Fruit fly (Drosophila melanogaster) whole organism, embryonic: ENCODE data around the gene Syt12.

Experiments
- CG10654 ChIP-seq: fragments of 200-800 bp; sonication (Bioruptor generic); optimal IDR thresholded peaks from 2 replicates; lab custom pipeline; 2016; ENCODE audit warnings: missing biosample characterization, missing genetic modification characterization
- CG11695 ChIP-seq: fragments of 200-800 bp; sonication (Bioruptor generic); IDR thresholded peaks from 3 replicates; pipeline ENCODE4 v1.3.6; 2022; ENCODE audit warnings: missing biosample characterization, missing genetic modification characterization
- CG12219 ChIP-seq: fragments of 200-800 bp; sonication (Bioruptor generic); optimal IDR thresholded peaks from 3 replicates; lab custom pipeline; 2018; ENCODE audit warnings: missing biosample characterization, mild to moderate bottlenecking, missing genetic modification characterization
- CG1233 ChIP-seq: fragments of 200-800 bp; sonication (Bioruptor generic); optimal IDR thresholded peaks from 4 replicates; lab custom pipeline; 2018; ENCODE audit warnings: missing biosample characterization, mild to moderate bottlenecking, missing genetic modification characterization
- CG12659 ChIP-seq: fragments of 200-800 bp; sonication (Bioruptor generic); optimal IDR thresholded peaks from 3 replicates; lab custom pipeline; 2017; ENCODE audit warnings: mild to moderate bottlenecking, missing biosample characterization, missing genetic modification reagents, missing genetic modification characterization
- CG13894 ChIP-seq: fragments of 200-800 bp; sonication (Bioruptor generic); optimal IDR thresholded peaks from 3 replicates; lab custom pipeline; 2018; ENCODE audit warnings: missing biosample characterization, mild to moderate bottlenecking, missing genetic modification characterization, moderate library complexity
- CG17912 ChIP-seq: fragments of 200-800 bp; sonication (Bioruptor generic); optimal IDR thresholded peaks from 2 replicates; lab custom pipeline; 2018; ENCODE audit warnings: missing biosample characterization, mild to moderate bottlenecking, missing genetic modification characterization
- CG18262 ChIP-seq: fragments of 200-800 bp; optimal IDR thresholded peaks from 3 replicates; lab custom pipeline; 2019; ENCODE audit warnings: missing biosample characterization, mild to moderate bottlenecking, missing genetic modification characterization, moderate library complexity
- CG1832 ChIP-seq: fragments of 200-800 bp; sonication (Bioruptor generic); optimal IDR thresholded peaks from 2 replicates; lab custom pipeline; 2017; ENCODE audit warnings: missing biosample characterization, mild to moderate bottlenecking, missing genetic modification characterization, inconsistent platforms
- CG31224 ChIP-seq: fragments of 200-800 bp; sonication (Bioruptor generic); IDR thresholded peaks from 2 replicates; pipeline ENCODE4 v1.3.6; 2022; ENCODE audit warnings: missing biosample characterization, missing genetic modification characterization
- CG31365 ChIP-seq: fragments of 200-800 bp; sonication (Bioruptor generic); optimal IDR thresholded peaks from 2 replicates; lab custom pipeline; 2018; ENCODE audit warnings: missing biosample characterization, mild to moderate bottlenecking, missing genetic modification characterization
- CG34224 ChIP-seq: fragments of 200-800 bp; sonication (Bioruptor generic); IDR thresholded peaks from 3 replicates; pipeline ENCODE4 v1.3.6; 2022; ENCODE audit warnings: missing biosample characterization, missing genetic modification characterization; ENCODE audit not compliant: partially characterized antibody
- CG4360 ChIP-seq: fragments of 200-800 bp; sonication (Bioruptor generic); IDR thresholded peaks from 2 replicates; pipeline ENCODE4 v1.3.6; 2022; ENCODE audit warnings: missing biosample characterization, missing genetic modification characterization
- CG4404 ChIP-seq: fragments of 200-800 bp; sonication (Bioruptor generic); IDR thresholded peaks from 2 replicates; pipeline ENCODE4 v1.3.6; 2022; ENCODE audit warnings: missing biosample characterization, missing genetic modification characterization
- CG4820 ChIP-seq: fragments of 200-800 bp; sonication (Bioruptor generic); optimal IDR thresholded peaks from 3 replicates; lab custom pipeline; 2016; ENCODE audit warnings: missing biosample characterization, missing genetic modification characterization
- CG5180 ChIP-seq: fragments of 200-800 bp; sonication (Bioruptor generic); optimal IDR thresholded peaks from 3 replicates; lab custom pipeline; 2017; ENCODE audit warnings: missing biosample characterization, missing genetic modification characterization, mild to moderate bottlenecking, moderate library complexity, missing genetic modification reagents
- CG7556 ChIP-seq: fragments of 200-800 bp; sonication (Bioruptor generic); optimal IDR thresholded peaks from 2 replicates; lab custom pipeline; 2017; ENCODE audit warnings: missing biosample characterization, mild to moderate bottlenecking, missing genetic modification characterization
- Camta ChIP-seq: fragments of 200-800 bp; sonication (Bioruptor generic); optimal IDR thresholded peaks from 2 replicates; lab custom pipeline; 2016; ENCODE audit warnings: missing biosample characterization, missing genetic modification characterization
- CoRest ChIP-seq: fragments of 200-800 bp; sonication (Bioruptor generic); optimal IDR thresholded peaks from 3 replicates; lab custom pipeline; 2018; ENCODE audit warnings: missing biosample characterization, mild to moderate bottlenecking, missing genetic modification characterization, moderate library complexity
- ERR ChIP-seq: fragments of 200-800 bp; sonication (Bioruptor generic); optimal IDR thresholded peaks from 2 replicates; lab custom pipeline; 2016; ENCODE audit warnings: missing biosample characterization, missing genetic modification characterization
- Eip74EF ChIP-seq, 2 experiments: fragments of 200-800 bp in 1 of 2; fragments of >200 bp in 1 of 2; sonication (Bioruptor generic) in 1 of 2; optimal IDR thresholded peaks; 2 replicates each; lab custom pipeline; 2017 to 2019; ENCODE audit warnings: missing biosample characterization in 2 of 2, missing genetic modification characterization in 2 of 2, mild to moderate bottlenecking in 1 of 2, moderate library complexity in 1 of 2
- Fer1 ChIP-seq: fragments of 200-800 bp; sonication (Bioruptor generic); optimal IDR thresholded peaks from 2 replicates; lab custom pipeline; 2017; ENCODE audit warnings: missing biosample characterization, mild to moderate bottlenecking, missing genetic modification characterization
- HLH54F ChIP-seq: fragments of 200-800 bp; sonication (Bioruptor generic); optimal IDR thresholded peaks from 3 replicates; lab custom pipeline; 2016; ENCODE audit warnings: missing biosample characterization, missing genetic modification characterization
- Kr ChIP-seq: fragments of 200-800 bp; sonication (Bioruptor generic); optimal IDR thresholded peaks from 2 replicates; lab custom pipeline; 2017; ENCODE audit warnings: missing biosample characterization, mild to moderate bottlenecking, missing genetic modification characterization
- MESR4 ChIP-seq: fragments of 200-800 bp; sonication (Bioruptor generic); optimal IDR thresholded peaks from 2 replicates; lab custom pipeline; 2018; ENCODE audit warnings: missing biosample characterization, mild to moderate bottlenecking, missing genetic modification characterization, moderate library complexity
- Nf-YB ChIP-seq: fragments of 200-800 bp; sonication (Bioruptor generic); optimal IDR thresholded peaks from 3 replicates; lab custom pipeline; 2019; ENCODE audit warnings: missing biosample characterization, mild to moderate bottlenecking, missing genetic modification characterization, moderate library complexity
- Pdp1 ChIP-seq, 2 experiments: fragments of 200-800 bp; sonication (Bioruptor generic); optimal IDR thresholded peaks; 3 replicates each; lab custom pipeline; 2016; ENCODE audit warnings: missing biosample characterization in 2 of 2, missing genetic modification characterization in 2 of 2, mild to moderate bottlenecking in 1 of 2, moderate library complexity in 1 of 2
- Sin3A ChIP-seq: fragments of >200 bp; optimal IDR thresholded peaks from 2 replicates; lab custom pipeline; 2018
- bab2 ChIP-seq: fragments of 200-800 bp; sonication (Bioruptor generic); optimal IDR thresholded peaks from 2 replicates; lab custom pipeline; 2016; ENCODE audit warnings: missing biosample characterization, missing genetic modification characterization
- cg ChIP-seq: fragments of 200-800 bp; sonication (Bioruptor generic); optimal IDR thresholded peaks from 3 replicates; lab custom pipeline; 2019; ENCODE audit warnings: missing biosample characterization, mild to moderate bottlenecking, missing genetic modification characterization, moderate library complexity
- chif ChIP-seq, 2 experiments: fragments of 200-800 bp; sonication (Bioruptor generic); optimal IDR thresholded peaks; 3 replicates each; lab custom pipeline; 2016; ENCODE audit warnings: missing biosample characterization in 2 of 2, missing genetic modification characterization in 2 of 2
- disco-r ChIP-seq: fragments of 200-800 bp; sonication (Bioruptor generic); optimal IDR thresholded peaks from 2 replicates; lab custom pipeline; 2016; ENCODE audit warnings: missing biosample characterization, missing genetic modification characterization
- fru ChIP-seq: fragments of >200 bp; optimal IDR thresholded peaks from 2 replicates; lab custom pipeline; 2017
- lbe ChIP-seq: fragments of 200-800 bp; sonication (Bioruptor generic); optimal IDR thresholded peaks from 2 replicates; lab custom pipeline; 2016; ENCODE audit warnings: missing biosample characterization, mild to moderate bottlenecking, missing genetic modification characterization
- lilli ChIP-seq: fragments of 200-800 bp; sonication (Bioruptor generic); optimal IDR thresholded peaks from 3 replicates; lab custom pipeline; 2016; ENCODE audit warnings: missing biosample characterization, missing genetic modification characterization
- lola ChIP-seq, 3 experiments: fragments of >200 bp in 2 of 3; fragments of 200-800 bp in 1 of 3; sonication (Bioruptor generic) in 1 of 3; optimal IDR thresholded peaks; 2 replicates each; lab custom pipeline; 2017 to 2019; ENCODE audit warnings: missing biosample characterization in 3 of 3, missing genetic modification characterization in 3 of 3, mild to moderate bottlenecking in 1 of 3, moderate library complexity in 1 of 3
- nau ChIP-seq: fragments of 200-800 bp; sonication (Bioruptor generic); optimal IDR thresholded peaks from 3 replicates; lab custom pipeline; 2017; ENCODE audit warnings: missing biosample characterization, mild to moderate bottlenecking, missing genetic modification characterization, missing genetic modification reagents
- nerfin-2 ChIP-seq: fragments of 200-800 bp; sonication (Bioruptor generic); IDR thresholded peaks from 2 replicates; pipeline ENCODE4 v1.3.6; 2022; ENCODE audit warnings: missing biosample characterization, missing genetic modification characterization; ENCODE audit not compliant: partially characterized antibody
- odd ChIP-seq: fragments of 200-800 bp; sonication (Bioruptor generic); optimal IDR thresholded peaks from 2 replicates; lab custom pipeline; 2017; ENCODE audit warnings: missing biosample characterization, mild to moderate bottlenecking, missing genetic modification characterization
- otp ChIP-seq: fragments of 200-800 bp; sonication (Bioruptor generic); IDR thresholded peaks from 3 replicates; pipeline ENCODE4, ENCODE4 v1.3.6; 2022; ENCODE audit warnings: missing biosample characterization, missing genetic modification characterization
- phol ChIP-seq: fragments of 200-800 bp; sonication (Bioruptor generic); optimal IDR thresholded peaks from 3 replicates; lab custom pipeline; 2018; ENCODE audit warnings: missing biosample characterization, mild to moderate bottlenecking, missing genetic modification characterization, moderate library complexity
- pzg ChIP-seq: fragments of 200-800 bp; sonication (Bioruptor generic); optimal IDR thresholded peaks from 3 replicates; lab custom pipeline; 2018; ENCODE audit warnings: missing biosample characterization, mild to moderate bottlenecking, missing genetic modification characterization, moderate library complexity
- ranshi ChIP-seq: fragments of 200-800 bp; sonication (Bioruptor generic); IDR thresholded peaks from 2 replicates; pipeline ENCODE4 v1.3.6; 2022; ENCODE audit warnings: missing biosample characterization, missing genetic modification characterization
- scrt ChIP-seq: fragments of 200-800 bp; sonication (Bioruptor generic); optimal IDR thresholded peaks from 2 replicates; lab custom pipeline; 2018; ENCODE audit warnings: missing biosample characterization, mild to moderate bottlenecking, missing genetic modification characterization, moderate library complexity
- sim ChIP-seq: fragments of 200-800 bp; sonication (Bioruptor generic); IDR thresholded peaks from 2 replicates; pipeline ENCODE4 v1.3.6; 2022; ENCODE audit warnings: missing biosample characterization, missing genetic modification characterization
- ssp ChIP-seq: fragments of 200-800 bp; sonication (Bioruptor generic); IDR thresholded peaks from 2 replicates; pipeline ENCODE4 v1.3.6; 2022; ENCODE audit warnings: missing biosample characterization, missing genetic modification characterization
- tap ChIP-seq: fragments of 200-800 bp; optimal IDR thresholded peaks from 3 replicates; lab custom pipeline; 2019; ENCODE audit warnings: missing biosample characterization, mild to moderate bottlenecking, missing genetic modification characterization, moderate library complexity
- tio ChIP-seq: fragments of 200-800 bp; sonication (Bioruptor generic); optimal IDR thresholded peaks from 2 replicates; lab custom pipeline; 2017; ENCODE audit warnings: missing biosample characterization, missing genetic modification characterization, inconsistent platforms
- ttk ChIP-seq: fragments of 200-800 bp; sonication (Bioruptor generic); IDR thresholded peaks from 2 replicates; pipeline ENCODE4 v2.1.2; 2022; ENCODE audit warnings: missing biosample characterization, missing genetic modification characterization
- zen2 ChIP-seq: fragments of 200-800 bp; sonication (Bioruptor generic); IDR thresholded peaks from 3 replicates; pipeline ENCODE4 v1.3.6; 2022; ENCODE audit warnings: missing biosample characterization, missing genetic modification characterization; ENCODE audit not compliant: partially characterized antibody

Syt12 gene

dm6 chrX:13386776-13387175 lies 27.7 kb downstream of the Syt12 start (continued):
- TF ChIP-seq CG1233 (GFP tag; lab: Kevin White, UChicago) = no peak
- no peak for TF ChIP-seq nau
- TF ChIP-seq tap (tag; lab: Kevin White, UChicago) = no peak
- no peak for TF ChIP-seq lbe (GFP tag; lab: Kevin White, UChicago)
- no peak for TF ChIP-seq phol
- no peak for TF ChIP-seq CG31224 (GFP tag; lab: Robert Waterston, UW)
- peak; percentile 45 for TF ChIP-seq MESR4 (GFP tag; lab: Kevin White, UChicago)
- TF ChIP-seq CG12219 (GFP tag; lab: Kevin White, UChicago) = no peak
- no peak for TF ChIP-seq CG10654 (GFP tag; lab: Kevin White, UChicago)
- TF ChIP-seq chif (GFP tag; optimal IDR thresholded peaks at IDR 0.05; lab: Kevin White, UChicago) = no peak
- no peak for TF ChIP-seq Eip74EF (GFP tag; optimal IDR thresholded peaks at IDR 0.05; lab: Kevin White, UChicago)
- TF ChIP-seq otp (GFP tag; lab: Robert Waterston, UW) = no peak
- no peak for TF ChIP-seq fru (lab: Kevin White, UChicago)
- TF ChIP-seq HLH54F (GFP tag; lab: Kevin White, UChicago) = no peak
- no peak for TF ChIP-seq Nf-YB (GFP tag; lab: Kevin White, UChicago)
- no peak for TF ChIP-seq Sin3A (lab: Kevin White, UChicago)
- TF ChIP-seq ssp (GFP tag; lab: Robert Waterston, UW) = no peak
- TF ChIP-seq cg = peak; percentile 58
- no peak for TF ChIP-seq nerfin-2 (GFP tag; lab: Robert Waterston, UW)
- TF ChIP-seq CG13894 (tag; lab: Kevin White, UChicago) = no peak
- no peak for TF ChIP-seq scrt
- TF ChIP-seq tio (GFP tag; lab: Kevin White, UChicago) = no peak
- no peak for TF ChIP-seq lola (GFP tag; optimal IDR thresholded peaks at IDR 0.05; lab: Kevin White, UChicago)
- TF ChIP-seq ERR (GFP tag; lab: Kevin White, UChicago) = no peak
- peak; percentile 75 for TF ChIP-seq CG1832
- no peak for TF ChIP-seq bab2
- TF ChIP-seq zen2 (GFP tag; lab: Robert Waterston, UW) = no peak
- no peak for TF ChIP-seq odd (GFP tag; lab: Kevin White, UChicago)
- peak in 1 of 2 experiments; percentile 79 for TF ChIP-seq Pdp1 (GFP tag; optimal IDR thresholded peaks at IDR 0.05; lab: Kevin White, UChicago)
- peak; percentile 16 for TF ChIP-seq CG4360 (GFP tag; lab: Robert Waterston, UW)
- no peak for TF ChIP-seq CG5180 (GFP tag; lab: Kevin White, UChicago)
- TF ChIP-seq Kr = no peak
- TF ChIP-seq ttk (GFP tag; lab: Robert Waterston, UW) = no peak
- no peak for TF ChIP-seq CG4404 (GFP tag; lab: Robert Waterston, UW)
- no peak for TF ChIP-seq CoRest (tag; lab: Kevin White, UChicago)
- no peak for TF ChIP-seq pzg (GFP tag; lab: Kevin White, UChicago)

dm6 chrX:13387373-13387850 lies 28.4 kb downstream of the Syt12 start, which contains the start of the genes Ype and CG1662:
TSS of gene Ype (minus strand) at chrX:13387417.
TSS of gene CG1662 (plus strand) at chrX:13387563.
- TF ChIP-seq CG12659 (GFP tag; lab: Kevin White, UChicago) (peak; percentile 84), ranshi (peak; percentile 45; the same call in 1 of the 2 replicates), CG18262 (tag; lab: Kevin White, UChicago) (peak; percentile 75), CG4820 (GFP tag; lab: Kevin White, UChicago) (peak; percentile 59), zen2 (GFP tag; lab: Robert Waterston, UW) (peak; percentile 56; the same call in 1 of the 3 replicates), lilli (GFP tag; lab: Kevin White, UChicago) (peak; percentile 84), Camta (GFP tag; lab: Kevin White, UChicago) (peak; percentile 57), disco-r (no peak), CG17912 (no peak), CG31365 (tag; lab: Kevin White, UChicago) (no peak), phol (peak; percentile 85), tio (GFP tag; lab: Kevin White, UChicago) (peak; percentile 67), CG11695 (GFP tag; lab: Robert Waterston, UW) (0 out of 3 replicates have a peak, but pooled peaks have one; percentile 26), CG7556 (GFP tag; lab: Kevin White, UChicago) (peak; percentile 73), Nf-YB (GFP tag; lab: Kevin White, UChicago) (peak; percentile 49), sim (GFP tag; lab: Robert Waterston, UW) (no peak), Fer1 (peak; percentile 71), CG34224 (no peak)
